Fruit fly (Drosophila melanogaster) whole organism, embryonic: Measurements from ENCODE around the gene pyd.

Source experiments
- Bgb ChIP-seq: fragments of 200-800 bp; sonication (Bioruptor generic); IDR thresholded peaks from 2 replicates; pipeline ENCODE4 v1.3.6; 2022; ENCODE audit warnings: missing biosample characterization, missing genetic modification characterization; ENCODE audit not compliant: partially characterized antibody
- CG10267 ChIP-seq: fragments of 200-800 bp; sonication (Bioruptor generic); optimal IDR thresholded peaks from 2 replicates; lab custom pipeline; 2018; ENCODE audit warnings: missing biosample characterization, mild to moderate bottlenecking, missing genetic modification characterization, moderate library complexity
- CG12104 ChIP-seq: fragments of 200-800 bp; sonication (Bioruptor generic); optimal IDR thresholded peaks from 3 replicates; lab custom pipeline; 2016; ENCODE audit warnings: missing biosample characterization, missing genetic modification characterization
- CG12236 ChIP-seq: fragments of 200-800 bp; sonication (Bioruptor generic); optimal IDR thresholded peaks from 2 replicates; lab custom pipeline; 2016; ENCODE audit warnings: missing biosample characterization, missing genetic modification characterization
- CG13296 ChIP-seq: fragments of 200-800 bp; sonication (Bioruptor generic); optimal IDR thresholded peaks from 3 replicates; lab custom pipeline; 2018; ENCODE audit warnings: missing biosample characterization, mild to moderate bottlenecking, missing genetic modification characterization
- CG14710 ChIP-seq: fragments of 200-800 bp; sonication (Bioruptor generic); optimal IDR thresholded peaks from 3 replicates; lab custom pipeline; 2019; ENCODE audit warnings: missing biosample characterization, mild to moderate bottlenecking, missing genetic modification characterization, moderate library complexity
- CG15011 ChIP-seq: fragments of 200-800 bp; sonication (Bioruptor generic); optimal IDR thresholded peaks from 3 replicates; lab custom pipeline; 2018; ENCODE audit warnings: missing biosample characterization, mild to moderate bottlenecking, missing genetic modification characterization
- CG15514 ChIP-seq: fragments of 200-800 bp; sonication (Bioruptor generic); optimal IDR thresholded peaks from 3 replicates; lab custom pipeline; 2017; ENCODE audit warnings: missing biosample characterization, missing genetic modification characterization, mild to moderate bottlenecking, moderate library complexity, missing genetic modification reagents
- CG16779 ChIP-seq: fragments of 200-800 bp; sonication (Bioruptor generic); IDR thresholded peaks from 2 replicates; pipeline ENCODE4 v1.3.6; 2022; ENCODE audit warnings: missing biosample characterization, missing genetic modification characterization
- CG16863 ChIP-seq: fragments of 200-800 bp; sonication (Bioruptor generic); optimal IDR thresholded peaks from 3 replicates; lab custom pipeline; 2016; ENCODE audit warnings: missing biosample characterization, missing genetic modification characterization
- CG17612 ChIP-seq: fragments of 200-800 bp; sonication (Bioruptor generic); IDR thresholded peaks from 2 replicates; pipeline ENCODE4 v1.3.6; 2022; ENCODE audit warnings: missing biosample characterization, missing genetic modification characterization
- CG18011 ChIP-seq: fragments of 200-800 bp; sonication (Bioruptor generic); optimal IDR thresholded peaks from 2 replicates; lab custom pipeline; 2017; ENCODE audit warnings: missing biosample characterization, missing genetic modification characterization, mild to moderate bottlenecking, moderate library complexity, missing genotype
- CG1832 ChIP-seq: fragments of 200-800 bp; sonication (Bioruptor generic); optimal IDR thresholded peaks from 2 replicates; lab custom pipeline; 2017; ENCODE audit warnings: missing biosample characterization, mild to moderate bottlenecking, missing genetic modification characterization, inconsistent platforms
- CG34422 ChIP-seq: fragments of 200-800 bp; sonication (Bioruptor generic); IDR thresholded peaks from 3 replicates; pipeline ENCODE4 v1.3.6; 2022; ENCODE audit warnings: missing biosample characterization, missing genetic modification characterization
- CG4360 ChIP-seq: fragments of 200-800 bp; sonication (Bioruptor generic); IDR thresholded peaks from 2 replicates; pipeline ENCODE4 v1.3.6; 2022; ENCODE audit warnings: missing biosample characterization, missing genetic modification characterization
- CG6254 ChIP-seq: fragments of 200-800 bp; sonication (Bioruptor generic); optimal IDR thresholded peaks from 3 replicates; lab custom pipeline; 2017; ENCODE audit warnings: mild to moderate bottlenecking, missing biosample characterization, missing genetic modification reagents, missing genetic modification characterization
- CG6272 ChIP-seq: fragments of 200-800 bp; sonication (Bioruptor generic); IDR thresholded peaks from 2 replicates; pipeline ENCODE4 v1.3.6; 2022; ENCODE audit warnings: missing biosample characterization, missing genetic modification characterization
- CG6791 ChIP-seq: fragments of 200-800 bp; sonication (Bioruptor generic); IDR thresholded peaks from 3 replicates; pipeline ENCODE4 v1.3.6; 2022; ENCODE audit warnings: missing biosample characterization, missing genetic modification characterization; ENCODE audit not compliant: partially characterized antibody
- CG7372 ChIP-seq: fragments of 200-800 bp; sonication (Bioruptor generic); IDR thresholded peaks from 2 replicates; pipeline ENCODE4 v1.3.6; 2022; ENCODE audit warnings: missing biosample characterization, missing genetic modification characterization
- CG9876 ChIP-seq: fragments of 200-800 bp; sonication (Bioruptor generic); optimal IDR thresholded peaks from 2 replicates; lab custom pipeline; 2016; ENCODE audit warnings: missing biosample characterization, missing genetic modification characterization
- CG9932 ChIP-seq: fragments of 200-800 bp; sonication (Bioruptor generic); IDR thresholded peaks from 2 replicates; pipeline ENCODE4 v1.3.6; 2022; ENCODE audit warnings: missing biosample characterization, missing genetic modification characterization
- CTCF ChIP-seq: fragments of 200-800 bp; sonication (Bioruptor generic); optimal IDR thresholded peaks from 2 replicates; lab custom pipeline; 2017; ENCODE audit warnings: missing biosample characterization, mild to moderate bottlenecking, missing genetic modification characterization, moderate library complexity
- CkIIα-i1 ChIP-seq: fragments of 200-800 bp; sonication (Bioruptor generic); IDR thresholded peaks from 2 replicates; pipeline ENCODE4 v1.3.6; 2022; ENCODE audit warnings: missing biosample characterization, missing genetic modification characterization
- D19A ChIP-seq: fragments of 200-800 bp; optimal IDR thresholded peaks from 3 replicates; lab custom pipeline; 2019; ENCODE audit warnings: missing biosample characterization, mild to moderate bottlenecking, missing genetic modification characterization, moderate library complexity
- HLH54F ChIP-seq: fragments of 200-800 bp; sonication (Bioruptor generic); optimal IDR thresholded peaks from 3 replicates; lab custom pipeline; 2016; ENCODE audit warnings: missing biosample characterization, missing genetic modification characterization
- Hr3 ChIP-seq: fragments of 200-800 bp; sonication (Bioruptor generic); optimal IDR thresholded peaks from 3 replicates; lab custom pipeline; 2016; ENCODE audit warnings: missing biosample characterization, missing genetic modification characterization
- MESR4 ChIP-seq: fragments of 200-800 bp; sonication (Bioruptor generic); optimal IDR thresholded peaks from 2 replicates; lab custom pipeline; 2018; ENCODE audit warnings: missing biosample characterization, mild to moderate bottlenecking, missing genetic modification characterization, moderate library complexity
- Med ChIP-seq: fragments of 200-800 bp; sonication (Bioruptor generic); peaks from one replicate; lab custom pipeline; 2016; ENCODE audit warnings: missing biosample characterization, missing genetic modification characterization, mild to moderate bottlenecking, inconsistent platforms, moderate library complexity
- NFAT ChIP-seq: fragments of 200-800 bp; sonication (Bioruptor generic); IDR thresholded peaks from 2 replicates; pipeline ENCODE4 v1.3.6; 2022; ENCODE audit warnings: missing biosample characterization, missing genetic modification characterization
- Taf1 ChIP-seq: fragments of 200-800 bp; sonication (Bioruptor generic); IDR thresholded peaks from 2 replicates; pipeline ENCODE4 v1.3.6; 2022; ENCODE audit warnings: missing biosample characterization, missing genetic modification characterization
- ap ChIP-seq: fragments of 200-800 bp; sonication (Bioruptor generic); IDR thresholded peaks from 2 replicates; pipeline ENCODE4 v1.3.6; 2022; ENCODE audit warnings: missing biosample characterization, missing genetic modification characterization
- chinmo ChIP-seq: fragments of 200-800 bp; sonication (Bioruptor generic); IDR thresholded peaks from 4 replicates; pipeline ENCODE4 v1.3.6; 2022; ENCODE audit warnings: missing biosample characterization, missing genetic modification characterization; ENCODE audit not compliant: partially characterized antibody
- dan ChIP-seq: fragments of 200-800 bp; sonication (Bioruptor generic); IDR thresholded peaks from 2 replicates; pipeline ENCODE4 v1.3.6; 2022; ENCODE audit warnings: missing biosample characterization, missing genetic modification characterization
- danr ChIP-seq: fragments of 200-800 bp; sonication (Bioruptor generic); IDR thresholded peaks from 2 replicates; pipeline ENCODE4 v1.3.6; 2022; ENCODE audit warnings: missing biosample characterization, missing genetic modification characterization
- dm ChIP-seq: fragments of 200-800 bp; sonication (Bioruptor generic); optimal IDR thresholded peaks from 3 replicates; lab custom pipeline; 2016; ENCODE audit warnings: missing biosample characterization, missing genetic modification characterization
- exex ChIP-seq: fragments of 200-800 bp; sonication (Bioruptor generic); optimal IDR thresholded peaks from 4 replicates; lab custom pipeline; 2018; ENCODE audit warnings: missing biosample characterization, mild to moderate bottlenecking, missing genetic modification characterization, moderate library complexity
- gcm ChIP-seq: fragments of 200-800 bp; sonication (Bioruptor generic); optimal IDR thresholded peaks from 2 replicates; lab custom pipeline; 2019; ENCODE audit warnings: missing biosample characterization, mild to moderate bottlenecking, missing genetic modification characterization, moderate library complexity
- maf-S ChIP-seq: fragments of 200-800 bp; sonication (Bioruptor generic); optimal IDR thresholded peaks from 2 replicates; lab custom pipeline; 2016; ENCODE audit warnings: missing biosample characterization, missing genetic modification characterization
- mld ChIP-seq: fragments of 200-800 bp; sonication (Bioruptor generic); IDR thresholded peaks from 3 replicates; pipeline ENCODE4 v1.3.6; 2022; ENCODE audit warnings: missing biosample characterization, missing genetic modification characterization; ENCODE audit not compliant: partially characterized antibody
- onecut ChIP-seq: fragments of 200-800 bp; sonication (Bioruptor generic); IDR thresholded peaks from 2 replicates; pipeline ENCODE4 v1.3.6; 2022; ENCODE audit warnings: missing biosample characterization, missing genetic modification characterization
- salm ChIP-seq: fragments of 200-800 bp; sonication (Bioruptor generic); optimal IDR thresholded peaks from 2 replicates; lab custom pipeline; 2018; ENCODE audit warnings: missing biosample characterization, mild to moderate bottlenecking, missing genetic modification characterization
- schlank ChIP-seq: fragments of 200-800 bp; sonication (Bioruptor generic); optimal IDR thresholded peaks from 2 replicates; lab custom pipeline; 2018; ENCODE audit warnings: missing biosample characterization, mild to moderate bottlenecking, missing genetic modification characterization
- sens ChIP-seq: fragments of 200-800 bp; sonication (Bioruptor generic); peaks from one replicate; lab custom pipeline; 2016; ENCODE audit warnings: missing biosample characterization, missing genetic modification characterization
- stc ChIP-seq: fragments of 200-800 bp; sonication (Bioruptor generic); IDR thresholded peaks from 2 replicates; pipeline ENCODE4 v1.3.6; 2022; ENCODE audit warnings: missing biosample characterization, missing genetic modification characterization
- tgo ChIP-seq: fragments of 200-800 bp; sonication (Bioruptor generic); IDR thresholded peaks from 3 replicates; pipeline ENCODE4 v1.3.6; 2022; ENCODE audit warnings: missing biosample characterization, missing genetic modification characterization
- tin ChIP-seq: fragments of 200-800 bp; sonication (Bioruptor generic); optimal IDR thresholded peaks from 3 replicates; lab custom pipeline; 2016; ENCODE audit warnings: missing biosample characterization, missing genetic modification characterization
- tll ChIP-seq, 2 experiments: fragments of 200-800 bp in 1 of 2; fragments of >200 bp in 1 of 2; sonication (Bioruptor generic) in 1 of 2; optimal IDR thresholded peaks; 2 replicates each; lab custom pipeline; 2017 to 2019; ENCODE audit warnings: missing biosample characterization in 2 of 2, missing genetic modification characterization in 2 of 2, mild to moderate bottlenecking in 1 of 2, moderate library complexity in 1 of 2
- vfl ChIP-seq: fragments of 200-800 bp; sonication (Bioruptor generic); optimal IDR thresholded peaks from 2 replicates; lab custom pipeline; 2016; ENCODE audit warnings: missing biosample characterization, missing genetic modification characterization
- zen2 ChIP-seq: fragments of 200-800 bp; sonication (Bioruptor generic); IDR thresholded peaks from 3 replicates; pipeline ENCODE4 v1.3.6; 2022; ENCODE audit warnings: missing biosample characterization, missing genetic modification characterization; ENCODE audit not compliant: partially characterized antibody

The pyd gene

dm6 chr3R:8945502-8946324 is 14.0 kb upstream of the pyd start (continued):
- no peak; the same call in 1 of the 2 replicates for TF ChIP-seq dan (GFP tag; lab: Robert Waterston, UW)
- TF ChIP-seq zen2 (GFP tag; lab: Robert Waterston, UW) = no peak
- TF ChIP-seq Med (GFP tag; lab: Kevin White, UChicago) = peak; percentile 90
- peak; percentile 24 for TF ChIP-seq CG9876 (GFP tag; lab: Kevin White, UChicago)
- TF ChIP-seq CG7372 (GFP tag; lab: Robert Waterston, UW) = peak; percentile 85
- TF ChIP-seq Hr3 (GFP tag; lab: Kevin White, UChicago) = peak; percentile 83
- TF ChIP-seq CG34422 = peak; percentile 82
- TF ChIP-seq tll (GFP tag; optimal IDR thresholded peaks at IDR 0.05; lab: Kevin White, UChicago) = no peak
- TF ChIP-seq HLH54F = no peak
- no peak for TF ChIP-seq MESR4 (GFP tag; lab: Kevin White, UChicago)
- TF ChIP-seq CG9932 (GFP tag; lab: Robert Waterston, UW) = peak; percentile 56; the same call in 1 of the 2 replicates
- peak; percentile 53; the same call in 1 of the 2 replicates for TF ChIP-seq NFAT (GFP tag; lab: Robert Waterston, UW)
- peak; percentile 78; the same call in 2 of the 4 replicates for TF ChIP-seq chinmo (GFP tag; lab: Robert Waterston, UW)
- TF ChIP-seq CG15514 (GFP tag; lab: Kevin White, UChicago) = peak; percentile 42
- TF ChIP-seq CG16779 (GFP tag; lab: Robert Waterston, UW) = no peak
- no peak for TF ChIP-seq maf-S
- peak; percentile 17 for TF ChIP-seq CTCF (GFP tag; lab: Kevin White, UChicago)
- peak; percentile 74 for TF ChIP-seq tin (GFP tag; lab: Kevin White, UChicago)
- peak; percentile 32 for TF ChIP-seq CG15011 (GFP tag; lab: Kevin White, UChicago)
- peak; percentile 50; the same call in 1 of the 2 replicates for TF ChIP-seq CG6272 (GFP tag; lab: Robert Waterston, UW)
- TF ChIP-seq CG14710 = peak; percentile 81
- TF ChIP-seq Taf1 = no peak
- TF ChIP-seq tgo (GFP tag; lab: Robert Waterston, UW) = peak; percentile 96
- peak; percentile 82 for TF ChIP-seq CG10267 (tag; lab: Kevin White, UChicago)
- peak; percentile 92 for TF ChIP-seq sens (GFP tag; lab: Kevin White, UChicago)
- no peak for TF ChIP-seq CG1832
- TF ChIP-seq CG13296 (GFP tag; lab: Kevin White, UChicago) = peak; percentile 90
- peak; percentile 61 for TF ChIP-seq CG17612
- TF ChIP-seq gcm (GFP tag; lab: Kevin White, UChicago) = peak; percentile 87
- peak; percentile 76 for TF ChIP-seq onecut (GFP tag; lab: Robert Waterston, UW)
- no peak for TF ChIP-seq Bgb
- peak; percentile 74 for TF ChIP-seq danr
- TF ChIP-seq CG6791 (GFP tag; lab: Robert Waterston, UW) = no peak
- peak; percentile 88 for TF ChIP-seq salm (tag; lab: Kevin White, UChicago)
- TF ChIP-seq D19A (tag; lab: Kevin White, UChicago) = peak; percentile 90
- peak; percentile 26 for TF ChIP-seq exex (tag; lab: Kevin White, UChicago)
- TF ChIP-seq schlank (tag; lab: Kevin White, UChicago) = no peak
- peak; percentile 59 for TF ChIP-seq CG18011 (GFP tag; lab: Kevin White, UChicago)
- no peak for TF ChIP-seq mld (GFP tag; lab: Robert Waterston, UW)
- TF ChIP-seq CG16863 = peak; percentile 9
- TF ChIP-seq CG4360 = peak; percentile 53
- peak; percentile 41 for TF ChIP-seq vfl (GFP tag; lab: Kevin White, UChicago)
- no peak for TF ChIP-seq CkIIα-i1 (GFP tag; lab: Robert Waterston, UW)
- TF ChIP-seq stc (GFP tag; lab: Robert Waterston, UW) = peak; percentile 78
- TF ChIP-seq CG6254 (GFP tag; lab: Kevin White, UChicago) = peak; percentile 86
- TF ChIP-seq ap (GFP tag; lab: Robert Waterston, UW) = peak; percentile 69; the same call in 1 of the 2 replicates
- TF ChIP-seq dm (GFP tag; lab: Kevin White, UChicago) = no peak
- no peak for TF ChIP-seq CG12236 (GFP tag; lab: Kevin White, UChicago)
- peak; percentile 73 for TF ChIP-seq CG12104 (GFP tag; lab: Kevin White, UChicago)
